Fruit fly (Drosophila melanogaster) whole organism, wandering third instar larva: Measurements from ENCODE around the gene CG7886.

Experiments
- Abd-B ChIP-seq: fragments of >200 bp; optimal IDR thresholded peaks from 2 replicates; lab custom pipeline; 2017; ENCODE audit warnings: missing biosample characterization, missing genetic modification characterization
- CG32264 ChIP-seq: fragments of 200-800 bp; sonication (Bioruptor generic); optimal IDR thresholded peaks from 2 replicates; lab custom pipeline; 2016; ENCODE audit warnings: missing biosample characterization, missing genetic modification characterization
- CG9705 ChIP-seq: fragments of 200-800 bp; sonication (Bioruptor generic); optimal IDR thresholded peaks from 2 replicates; lab custom pipeline; 2018; ENCODE audit warnings: missing biosample characterization, mild to moderate bottlenecking, missing genetic modification characterization
- CrebA ChIP-seq: fragments of 200-800 bp; sonication (Bioruptor generic); optimal IDR thresholded peaks from 2 replicates; lab custom pipeline; 2016; ENCODE audit warnings: missing biosample characterization, mild to moderate bottlenecking, missing genetic modification characterization, borderline replicate concordance
- Dfd ChIP-seq: fragments of >200 bp; optimal IDR thresholded peaks from 2 replicates; lab custom pipeline; 2017; ENCODE audit warnings: missing biosample characterization, missing genetic modification characterization
- Dif ChIP-seq: fragments of 200-275, 200-300 bp; sonication (Bioruptor generic); optimal IDR thresholded peaks from 2 replicates; lab custom pipeline; 2018; ENCODE audit warnings: missing biosample characterization, missing genetic modification characterization; ENCODE audit not compliant: partially characterized antibody
- GATAd ChIP-seq: sonication (Bioruptor generic); optimal IDR thresholded peaks from 2 replicates; lab custom pipeline; 2016; ENCODE audit warnings: missing biosample characterization, missing genetic modification characterization
- HLH106 ChIP-seq: fragments of 200-800 bp; optimal IDR thresholded peaks from 3 replicates; lab custom pipeline; 2019; ENCODE audit warnings: missing biosample characterization, mild to moderate bottlenecking, missing genetic modification characterization, moderate library complexity
- Hnf4 ChIP-seq: fragments of 200-800 bp; sonication (Bioruptor generic); optimal IDR thresholded peaks from 2 replicates; lab custom pipeline; 2016; ENCODE audit warnings: missing biosample characterization, mild to moderate bottlenecking, missing genetic modification characterization
- Hr78 ChIP-seq: fragments of >200 bp; optimal IDR thresholded peaks from 2 replicates; lab custom pipeline; 2017; ENCODE audit warnings: missing biosample characterization, missing genetic modification characterization
- Hr83 ChIP-seq: fragments of 200-300 bp; sonication (Bioruptor generic); optimal IDR thresholded peaks from 2 replicates; lab custom pipeline; 2016; ENCODE audit warnings: missing biosample characterization, mild to moderate bottlenecking, missing genetic modification characterization, moderate library complexity; ENCODE audit not compliant: poor library complexity, severe bottlenecking
- Jra ChIP-seq: sonication (Bioruptor generic); optimal IDR thresholded peaks from 2 replicates; lab custom pipeline; 2016; ENCODE audit warnings: missing biosample characterization, missing genetic modification characterization
- Mio ChIP-seq: sonication (Bioruptor generic); optimal IDR thresholded peaks from 2 replicates; lab custom pipeline; 2016; ENCODE audit warnings: missing biosample characterization, missing genetic modification characterization
- Myc ChIP-seq: fragments of >200 bp; optimal IDR thresholded peaks from 2 replicates; lab custom pipeline; 2017
- N ChIP-seq: fragments of >200 bp; optimal IDR thresholded peaks from 2 replicates; lab custom pipeline; 2018; ENCODE audit warnings: missing biosample characterization, missing external identifiers, missing genetic modification characterization
- OdsH ChIP-seq: fragments of 200-800 bp; sonication (Bioruptor generic); optimal IDR thresholded peaks from 2 replicates; lab custom pipeline; 2016; ENCODE audit warnings: missing biosample characterization, mild to moderate bottlenecking, missing genetic modification characterization
- Rel ChIP-seq, 2 experiments: fragments of 200-800 bp; sonication (Bioruptor generic) in 1 of 2; optimal IDR thresholded peaks; 2 replicates in 1 of 2; 3 replicates in 1 of 2; lab custom pipeline; 2016 to 2019; ENCODE audit warnings: mild to moderate bottlenecking in 2 of 2, missing biosample characterization in 2 of 2, missing genetic modification characterization in 2 of 2, moderate library complexity in 1 of 2
- Sp1 ChIP-seq: fragments of 200-800 bp; sonication (Bioruptor generic); optimal IDR thresholded peaks from 3 replicates; lab custom pipeline; 2019; ENCODE audit warnings: missing biosample characterization, mild to moderate bottlenecking, missing genetic modification characterization, moderate library complexity
- Vsx2 ChIP-seq: fragments of 200-300, 225-300 bp; sonication (Bioruptor generic); optimal IDR thresholded peaks from 2 replicates; lab custom pipeline; 2018; ENCODE audit warnings: missing biosample characterization, missing genetic modification characterization; ENCODE audit not compliant: partially characterized antibody
- br ChIP-seq: fragments of 200-800 bp; sonication (Bioruptor generic); optimal IDR thresholded peaks from 2 replicates; lab custom pipeline; 2016; ENCODE audit warnings: missing biosample characterization, missing genetic modification characterization
- brk ChIP-seq: fragments of 200-800 bp; sonication (Bioruptor generic); optimal IDR thresholded peaks from 2 replicates; lab custom pipeline; 2016; ENCODE audit warnings: missing biosample characterization, mild to moderate bottlenecking, missing genetic modification characterization
- dl ChIP-seq, 2 experiments: fragments of 175-275, 200-275 bp in 1 of 2; fragments of 200-275 bp in 1 of 2; sonication (Bioruptor generic); optimal IDR thresholded peaks; lab custom pipeline; 2018; ENCODE audit warnings: mild to moderate bottlenecking in 2 of 2, missing biosample characterization in 2 of 2, missing genetic modification characterization in 2 of 2, moderate library complexity in 2 of 2; ENCODE audit not compliant: partially characterized antibody in 2 of 2, insufficient read depth in 1 of 2
- dmrt93B ChIP-seq: fragments of 200-800 bp; sonication (Bioruptor generic); optimal IDR thresholded peaks from 2 replicates; lab custom pipeline; 2018; ENCODE audit warnings: missing biosample characterization, mild to moderate bottlenecking, missing genetic modification characterization
- dsf ChIP-seq: sonication (Bioruptor generic); optimal IDR thresholded peaks from 2 replicates; lab custom pipeline; 2016; ENCODE audit warnings: missing biosample characterization, missing genetic modification characterization, borderline replicate concordance
- ey ChIP-seq: fragments of 200-800 bp; sonication (Bioruptor generic); optimal IDR thresholded peaks from 2 replicates; lab custom pipeline; 2016; ENCODE audit warnings: missing biosample characterization, missing genetic modification characterization
- foxo ChIP-seq, 2 experiments: fragments of 200-800 bp; sonication (Bioruptor generic); optimal IDR thresholded peaks; 2 replicates in 1 of 2; 3 replicates in 1 of 2; lab custom pipeline; 2016 to 2017; ENCODE audit warnings: missing biosample characterization in 2 of 2, missing genetic modification characterization in 2 of 2
- fru ChIP-seq: fragments of 200-800 bp; sonication (Bioruptor generic); optimal IDR thresholded peaks from 3 replicates; lab custom pipeline; 2016; ENCODE audit warnings: missing biosample characterization, mild to moderate bottlenecking, missing genetic modification characterization
- h ChIP-seq: fragments of 200-800 bp; sonication (Bioruptor generic); optimal IDR thresholded peaks from 3 replicates; lab custom pipeline; 2016; ENCODE audit warnings: missing biosample characterization, mild to moderate bottlenecking, missing genetic modification characterization
- jim ChIP-seq: fragments of 175-275, 200-325 bp; sonication (Bioruptor generic); optimal IDR thresholded peaks from 2 replicates; lab custom pipeline; 2016; ENCODE audit warnings: missing biosample characterization, mild to moderate bottlenecking, missing genetic modification characterization
- lola ChIP-seq: fragments of >200 bp; optimal IDR thresholded peaks from 2 replicates; lab custom pipeline; 2017; ENCODE audit warnings: missing biosample characterization, missing genetic modification characterization
- pan ChIP-seq: fragments of >200 bp; optimal IDR thresholded peaks from 2 replicates; lab custom pipeline; 2017
- psq ChIP-seq: fragments of 200-800 bp; sonication (Bioruptor generic); optimal IDR thresholded peaks from 3 replicates; lab custom pipeline; 2017; ENCODE audit warnings: missing biosample characterization, mild to moderate bottlenecking, missing genetic modification characterization, moderate library complexity
- rgr ChIP-seq: fragments of 200-800 bp; sonication (Bioruptor generic); optimal IDR thresholded peaks from 3 replicates; lab custom pipeline; 2016; ENCODE audit warnings: missing biosample characterization, mild to moderate bottlenecking, missing genetic modification characterization
- sage ChIP-seq: fragments of 200-800 bp; sonication (Bioruptor generic); optimal IDR thresholded peaks from 2 replicates; lab custom pipeline; 2016; ENCODE audit warnings: missing biosample characterization, mild to moderate bottlenecking, missing genetic modification characterization
- sv ChIP-seq: fragments of 200-800 bp; sonication (Bioruptor generic); optimal IDR thresholded peaks from 3 replicates; lab custom pipeline; 2016; ENCODE audit warnings: missing biosample characterization, missing genetic modification characterization
- tai ChIP-seq: sonication (Bioruptor generic); optimal IDR thresholded peaks from 2 replicates; lab custom pipeline; 2016; ENCODE audit warnings: missing biosample characterization, missing genetic modification characterization
- usp ChIP-seq: fragments of >200 bp; optimal IDR thresholded peaks from 2 replicates; lab custom pipeline; 2017; ENCODE audit warnings: missing biosample characterization, missing genetic modification characterization
- woc ChIP-seq: sonication (Bioruptor generic); optimal IDR thresholded peaks from 2 replicates; lab custom pipeline; 2016; ENCODE audit warnings: missing biosample characterization, mild to moderate bottlenecking, missing genetic modification characterization

CG7886 gene

dm6 chr3R:14679381-14680111 is 37.2 kb upstream of the CG7886 start:
- TF ChIP-seq Jra (no peak), Sp1 (no peak), h (GFP tag; lab: Kevin White, UChicago) (no peak), dsf (no peak), woc (no peak), Dfd (GFP tag; lab: Kevin White, UChicago) (no peak), Hr78 (GFP tag; lab: Kevin White, UChicago) (no peak), usp (GFP tag; lab: Kevin White, UChicago) (no peak), CG9705 (GFP tag; lab: Kevin White, UChicago) (no peak), dmrt93B (GFP tag; lab: Kevin White, UChicago) (no peak), foxo (GFP tag; optimal IDR thresholded peaks at IDR 0.05; lab: Kevin White, UChicago) (no peak), CrebA (GFP tag; lab: Kevin White, UChicago) (no peak), CG32264 (GFP tag; lab: Kevin White, UChicago) (no peak), br (GFP tag; lab: Kevin White, UChicago) (no peak), tai (GFP tag; lab: Kevin White, UChicago) (no peak)

DNA sequence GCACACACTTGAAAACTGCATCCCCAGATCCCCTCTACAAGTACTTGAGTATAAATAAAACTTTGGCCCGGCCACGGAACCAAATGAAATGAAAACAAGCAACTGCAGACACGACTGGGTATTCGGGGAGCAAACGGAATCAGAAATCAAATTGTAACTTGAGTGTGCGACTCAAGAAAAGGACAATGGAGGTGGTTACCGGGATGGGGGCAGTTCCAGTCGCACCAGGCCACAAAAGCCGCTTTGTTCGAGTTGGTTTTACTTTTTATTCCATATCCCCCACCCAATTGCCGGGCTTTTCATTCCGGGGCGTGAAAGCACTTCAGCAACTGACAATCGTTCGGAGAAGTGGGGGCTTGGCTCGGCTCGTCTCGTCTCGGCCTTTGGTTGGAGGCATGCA is 35.5 kb upstream of the CG7886 start:
- TF ChIP-seq Rel (GFP tag; optimal IDR thresholded peaks at IDR 0.05; lab: Kevin White, UChicago) (peak; percentile 2), Rel (tag; optimal IDR thresholded peaks at IDR 0.05; lab: Kevin White, UChicago) (no peak), fru (GFP tag; lab: Kevin White, UChicago) (no peak)

DNA sequence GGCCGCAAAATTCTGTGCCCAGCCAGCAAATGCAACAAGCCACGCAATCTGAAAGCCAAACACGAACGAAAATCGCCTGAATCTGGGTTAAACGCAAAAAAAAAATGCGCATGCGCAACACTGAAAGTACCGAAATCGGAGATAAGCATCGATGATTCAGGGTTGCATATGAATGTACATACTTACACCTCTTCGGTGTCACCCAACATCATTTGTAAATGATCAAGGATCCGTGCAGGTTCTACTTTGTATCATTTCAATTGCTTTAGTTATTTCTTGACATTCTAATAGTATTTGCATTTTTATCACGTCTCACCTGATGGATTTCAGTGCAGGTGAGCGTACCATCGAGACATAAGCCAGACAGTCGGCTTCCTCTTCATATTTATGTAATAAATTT is 34.7 kb upstream of the CG7886 start:
- no peak for TF ChIP-seq rgr
- peak; percentile 2 for TF ChIP-seq Sp1
- TF ChIP-seq, all 38 proteins: peak for 1

- TF ChIP-seq CG32264 (GFP tag; lab: Kevin White, UChicago) (no peak), Dfd (GFP tag; lab: Kevin White, UChicago) (no peak), Myc (lab: Kevin White, UChicago) (no peak), brk (GFP tag; lab: Kevin White, UChicago) (no peak), dsf (no peak), Hr78 (GFP tag; lab: Kevin White, UChicago) (no peak), psq (peak; percentile 33), sage (no peak), Rel (GFP tag; optimal IDR thresholded peaks at IDR 0.05; lab: Kevin White, UChicago) (no peak), Rel (tag; optimal IDR thresholded peaks at IDR 0.05; lab: Kevin White, UChicago) (no peak), Sp1 (peak; percentile 57), N (GFP tag; lab: Kevin White, UChicago) (no peak), sv (no peak), CrebA (GFP tag; lab: Kevin White, UChicago) (no peak), GATAd (GFP tag; lab: Kevin White, UChicago) (no peak), CG9705 (GFP tag; lab: Kevin White, UChicago) (no peak), Abd-B (GFP tag; lab: Kevin White, UChicago) (no peak), foxo (GFP tag; optimal IDR thresholded peaks at IDR 0.05; lab: Kevin White, UChicago) (peak in 1 of 2 experiments; percentile 64), Dif (no peak), Hr83 (GFP tag; lab: Kevin White, UChicago) (no peak), HLH106 (tag; lab: Kevin White, UChicago) (peak; percentile 55), h (GFP tag; lab: Kevin White, UChicago) (peak; percentile 75), Vsx2 (GFP tag; lab: Kevin White, UChicago) (no peak), pan (lab: Kevin White, UChicago) (no peak), fru (GFP tag; lab: Kevin White, UChicago) (peak; percentile 57), lola (GFP tag; lab: Kevin White, UChicago) (no peak), Mio (no peak), dmrt93B (GFP tag; lab: Kevin White, UChicago) (no peak), Jra (no peak), usp (GFP tag; lab: Kevin White, UChicago) (no peak), dl (GFP tag; optimal IDR thresholded peaks at IDR 0.05; lab: Kevin White, UChicago; ENCODE audit: insufficient read depth in 1 of 2, partially characterized antibody in 2 of 2) (no peak), woc (peak; percentile 29), Hnf4 (GFP tag; lab: Kevin White, UChicago) (peak; percentile 40), jim (GFP tag; lab: Kevin White, UChicago) (no peak), tai (GFP tag; lab: Kevin White, UChicago) (no peak), rgr (peak; percentile 51), OdsH (peak; percentile 43), br (GFP tag; lab: Kevin White, UChicago) (peak; percentile 37), ey (peak; percentile 42)
These were observed 32.4 kb upstream of the CG7886 start for dm6 chr3R:14674762-14675161.
